Worm (Caenorhabditis elegans): Measurements from ENCODE around the gene T05C12.9.

- TF ChIP-seq tab-1 (GFP tag; IDR thresholded peaks at IDR 0.05) (no peak), klf-2 (GFP tag; conservative IDR thresholded peaks at IDR 0.05) (no peak), ztf-23 (GFP tag; IDR thresholded peaks at IDR 0.05) (no peak), cog-1 (tag; optimal IDR thresholded peaks at IDR 0.05) (no peak)
Measured at ce11 chrII:8190455-8190854, 2.6 kb downstream of the T05C12.9 start, which contains the start of gene T05C12.8.

Measured in whole organism, midembryonic.